Worm (Caenorhabditis elegans): ENCODE results near the gene H38K22.6.

- peak in 1 of 2 experiments; percentile 41 for TF ChIP-seq mdl-1 (tag; optimal IDR thresholded peaks at IDR 0.05)
- TF ChIP-seq ztf-11 (tag; optimal IDR thresholded peaks at IDR 0.05), result no peak
- TF ChIP-seq sem-4 (tag; optimal IDR thresholded peaks at IDR 0.05), result peak; percentile 47
- TF ChIP-seq nhr-11 (tag; optimal IDR thresholded peaks at IDR 0.05), result no peak
- TF ChIP-seq unc-55 (GFP tag; optimal IDR thresholded peaks at IDR 0.05), result peak; percentile 92
- no peak for TF ChIP-seq elt-1 (tag; optimal IDR thresholded peaks at IDR 0.05)
- TF ChIP-seq gmeb-1 (tag; optimal IDR thresholded peaks at IDR 0.05), result peak; percentile 79
- no peak for TF ChIP-seq zag-1 (tag; optimal IDR thresholded peaks at IDR 0.05)
These were observed 6.9 kb upstream of the H38K22.6 start, which contains the start of the genes evl-14 and dcn-1 for ce11 chrIII:4313061-4313962.
